Worm (Caenorhabditis elegans) whole organism, young adult: ENCODE data around the gene rpoa-1.
A peak's percentile ranks its signal among the peaks of the same experiment; 100 is the strongest.

Experiments used
- B0261.1 ChIP-seq: sonication (generic microtip); optimal IDR thresholded peaks from 2 replicates; lab custom pipeline; 2016; ENCODE audit warnings: mild to moderate bottlenecking, missing genetic modification characterization, moderate library complexity, missing compliant biosample characterization
- C06A6.2 ChIP-seq: fragments of 200-800 bp; sonication (Bioruptor generic); conservative IDR thresholded peaks from 2 replicates; pipeline ENCODE4 v1.3.6; 2022; ENCODE audit warnings: missing genetic modification characterization, missing compliant biosample characterization
- D2030.7 ChIP-seq: fragments of 200-800 bp; sonication (Bioruptor generic); IDR thresholded peaks from 2 replicates; pipeline ENCODE4 v1.3.6; 2022; ENCODE audit warnings: missing genetic modification reagents, missing genetic modification characterization, missing compliant biosample characterization
- F33H1.4 ChIP-seq: fragments of 200-800 bp; sonication (Bioruptor generic); IDR thresholded peaks from 2 replicates; pipeline ENCODE4 v1.3.6; 2022; ENCODE audit warnings: missing genetic modification reagents, missing genetic modification characterization, missing compliant biosample characterization
- F37B4.10 ChIP-seq: fragments of 200-800 bp; sonication (Bioruptor generic); IDR thresholded peaks from 2 replicates; pipeline ENCODE4 v1.3.6; 2022; ENCODE audit warnings: missing genetic modification characterization, missing compliant biosample characterization
- F52B5.7 ChIP-seq: sonication (generic microtip); optimal IDR thresholded peaks from 2 replicates; lab custom pipeline; 2016; ENCODE audit warnings: mild to moderate bottlenecking, missing genetic modification characterization, missing compliant biosample characterization
- F55B11.4 ChIP-seq: sonication (generic microtip); optimal IDR thresholded peaks from 2 replicates; lab custom pipeline; 2016; ENCODE audit warnings: missing compliant biosample characterization, missing genetic modification characterization, borderline replicate concordance; ENCODE audit not compliant: insufficient read depth
- F57C9.4 ChIP-seq: sonication (generic microtip); optimal IDR thresholded peaks from 2 replicates; lab custom pipeline; 2017; ENCODE audit warnings: mild to moderate bottlenecking, missing genetic modification characterization, missing compliant biosample characterization
- K11D2.4 ChIP-seq: fragments of 200-800 bp; sonication (Bioruptor generic); IDR thresholded peaks from 2 replicates; pipeline ENCODE4 v1.3.6; 2022; ENCODE audit warnings: missing genetic modification reagents, missing genetic modification characterization, missing compliant biosample characterization
- Y53G8AR.9 ChIP-seq: fragments of 200-800 bp; sonication (Bioruptor generic); conservative IDR thresholded peaks from 2 replicates; pipeline ENCODE4 v1.3.6; 2022; ENCODE audit warnings: missing genetic modification reagents, missing genetic modification characterization, missing compliant biosample characterization
- Y56A3A.18 ChIP-seq: fragments of 200-800 bp; sonication (Bioruptor generic); IDR thresholded peaks from 2 replicates; pipeline ENCODE4 v1.3.6; 2022; ENCODE audit warnings: missing genetic modification reagents, missing genetic modification characterization, missing compliant biosample characterization
- Y67H2A.10 ChIP-seq: fragments of 200-800 bp; sonication (Bioruptor generic); conservative IDR thresholded peaks from 2 replicates; pipeline ENCODE4 v1.3.6; 2022; ENCODE audit warnings: missing genetic modification reagents, missing genetic modification characterization, missing compliant biosample characterization
- Y95B8A.8 ChIP-seq: fragments of 200-800 bp; sonication (Bioruptor generic); IDR thresholded peaks from 2 replicates; pipeline ENCODE4 v1.3.6; 2022; ENCODE audit warnings: missing genetic modification reagents, missing genetic modification characterization, missing compliant biosample characterization
- ZK185.1 ChIP-seq: sonication (generic microtip); optimal IDR thresholded peaks from 2 replicates; lab custom pipeline; 2016; ENCODE audit warnings: mild to moderate bottlenecking, missing genetic modification characterization, missing compliant biosample characterization; ENCODE audit not compliant: poor library complexity, severe bottlenecking
- aptf-3 ChIP-seq: fragments of 200-800 bp; sonication (Bioruptor generic); IDR thresholded peaks from 2 replicates; pipeline ENCODE4 v1.3.6; 2022; ENCODE audit warnings: missing genetic modification characterization, missing compliant biosample characterization
- atf-7 ChIP-seq: sonication (generic microtip); optimal IDR thresholded peaks from 2 replicates; lab custom pipeline; 2017; ENCODE audit warnings: mild to moderate bottlenecking, missing genetic modification characterization, missing compliant biosample characterization
- athp-1 ChIP-seq: sonication (generic microtip); optimal IDR thresholded peaks from 2 replicates; lab custom pipeline; 2017; ENCODE audit warnings: mild to moderate bottlenecking, missing genetic modification characterization, missing compliant biosample characterization
- bed-1 ChIP-seq: fragments of 200-800 bp; sonication (Bioruptor generic); IDR thresholded peaks from 2 replicates; pipeline ENCODE4 v1.3.6; 2022; ENCODE audit warnings: missing genetic modification reagents, missing genetic modification characterization, missing compliant biosample characterization
- ceh-100 ChIP-seq: fragments of 200-800 bp; sonication (Bioruptor generic); IDR thresholded peaks from 2 replicates; pipeline ENCODE4 v1.3.6; 2022; ENCODE audit warnings: missing genetic modification reagents, missing genetic modification characterization, missing compliant biosample characterization
- ceh-27 ChIP-seq: fragments of 200-800 bp; sonication (Bioruptor generic); optimal IDR thresholded peaks from 2 replicates; lab custom pipeline; 2018; ENCODE audit warnings: mild to moderate bottlenecking, missing genetic modification characterization, moderate library complexity, missing compliant biosample characterization
- ceh-58 ChIP-seq: fragments of 200-800 bp; sonication (Bioruptor generic); IDR thresholded peaks from 2 replicates; pipeline ENCODE4 v1.3.6; 2022; ENCODE audit warnings: missing genetic modification characterization, missing compliant biosample characterization
- ceh-91 ChIP-seq: fragments of 200-800 bp; sonication (Bioruptor generic); IDR thresholded peaks from 2 replicates; pipeline ENCODE4 v1.3.6; 2022; ENCODE audit warnings: missing genetic modification reagents, missing genetic modification characterization, missing compliant biosample characterization
- fkh-3 ChIP-seq: sonication (generic microtip); optimal IDR thresholded peaks from 2 replicates; lab custom pipeline; 2016; ENCODE audit warnings: mild to moderate bottlenecking, missing genetic modification characterization, missing compliant biosample characterization
- hmg-1.2 ChIP-seq: fragments of 200-800 bp; sonication (Bioruptor generic); IDR thresholded peaks from 2 replicates; pipeline ENCODE4 v1.3.6; 2022; ENCODE audit warnings: missing genetic modification reagents, missing genetic modification characterization, missing compliant biosample characterization
- lin-35 ChIP-seq, 3 experiments: fragments of 150-350 bp in 2 of 3; sonication (generic microtip) in 1 of 3; optimal IDR thresholded peaks; 2 replicates each; lab custom pipeline; 2014 to 2018; ENCODE audit warnings: missing biosample characterization in 3 of 3, missing genetic modification characterization in 3 of 3, missing genetic modification reagents in 3 of 3
- lsl-1 ChIP-seq: fragments of 200-800 bp; sonication (Bioruptor generic); optimal IDR thresholded peaks from 2 replicates; lab custom pipeline; 2018; ENCODE audit warnings: mild to moderate bottlenecking, missing genetic modification characterization, moderate library complexity, missing compliant biosample characterization
- madf-3 ChIP-seq: fragments of 200-800 bp; sonication (Bioruptor generic); IDR thresholded peaks from 2 replicates; pipeline ENCODE4 v1.3.6; 2022; ENCODE audit warnings: missing genetic modification reagents, missing genetic modification characterization, missing compliant biosample characterization
- madf-6 ChIP-seq: fragments of 200-800 bp; sonication (Bioruptor generic); IDR thresholded peaks from 2 replicates; pipeline ENCODE4 v1.3.6; 2022; ENCODE audit warnings: missing genetic modification reagents, missing genetic modification characterization, missing compliant biosample characterization
- mcd-1 ChIP-seq: fragments of 200-800 bp; sonication (Bioruptor generic); IDR thresholded peaks from 2 replicates; pipeline ENCODE4 v1.3.6; 2022; ENCODE audit warnings: missing genetic modification reagents, missing genetic modification characterization, missing compliant biosample characterization
- mes-4 ChIP-seq: sonication (generic microtip); optimal IDR thresholded peaks from 2 replicates; lab custom pipeline; 2016; ENCODE audit warnings: missing genotype, missing genetic modification characterization, missing compliant biosample characterization
- nfyb-1 ChIP-seq: fragments of 200-800 bp; sonication (Bioruptor generic); IDR thresholded peaks from 2 replicates; pipeline ENCODE4 v1.3.6; 2022; ENCODE audit warnings: missing genetic modification reagents, missing genetic modification characterization, missing compliant biosample characterization
- pbrm-1 ChIP-seq: fragments of 200-800 bp; sonication (Bioruptor generic); IDR thresholded peaks from 2 replicates; pipeline ENCODE4 v1.3.6; 2022; ENCODE audit warnings: missing genetic modification reagents, missing genetic modification characterization, missing compliant biosample characterization
- sdz-38 ChIP-seq: sonication (generic microtip); optimal IDR thresholded peaks from 2 replicates; lab custom pipeline; 2016; ENCODE audit warnings: missing genotype, missing genetic modification characterization, missing compliant biosample characterization
- snpc-4 ChIP-seq, 5 experiments: fragments of 150-350 bp in 1 of 5; sonication (generic microtip) in 4 of 5; optimal IDR thresholded peaks; 2 replicates each; lab custom pipeline; 2014 to 2018; ENCODE audit warnings: missing genetic modification characterization in 5 of 5, missing biosample characterization in 3 of 5, antibody characterized with exemption in 2 of 5, mild to moderate bottlenecking in 2 of 5, missing compliant biosample characterization in 2 of 5, missing genotype in 2 of 5, moderate library complexity in 2 of 5, missing genetic modification reagents in 1 of 5
- sptf-2 ChIP-seq: fragments of 200-800 bp; sonication (Bioruptor generic); optimal IDR thresholded peaks from 2 replicates; lab custom pipeline; 2018; ENCODE audit warnings: mild to moderate bottlenecking, missing genetic modification characterization, missing compliant biosample characterization
- ztf-22 ChIP-seq: fragments of 200-800 bp; sonication (Bioruptor generic); optimal IDR thresholded peaks from 2 replicates; lab custom pipeline; 2018; ENCODE audit warnings: mild to moderate bottlenecking, missing genetic modification characterization, moderate library complexity, missing compliant biosample characterization
- ztf-3 ChIP-seq: fragments of 200-800 bp; sonication (Bioruptor generic); optimal IDR thresholded peaks from 2 replicates; lab custom pipeline; 2018; ENCODE audit warnings: mild to moderate bottlenecking, missing genetic modification characterization, missing compliant biosample characterization

Gene rpoa-1

DNA sequence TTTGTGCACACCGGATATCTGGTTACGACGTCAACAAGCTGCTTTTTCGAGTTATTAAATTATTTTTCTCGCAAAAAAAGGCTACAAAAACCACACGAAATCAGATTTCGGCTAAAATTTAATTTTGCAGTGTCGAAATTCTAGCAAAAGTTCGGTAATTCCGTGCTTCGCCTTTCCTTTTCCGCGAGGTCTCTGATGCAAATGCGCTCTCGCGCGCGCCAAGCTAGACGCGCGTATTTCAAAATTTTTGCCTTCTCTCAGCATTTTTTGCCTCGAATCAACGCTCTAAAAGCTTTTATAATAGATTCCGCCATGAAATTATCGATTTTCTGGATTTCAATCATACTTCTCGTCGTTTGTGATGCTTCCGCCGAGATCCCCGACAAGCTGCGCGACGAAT, 28.2 kb upstream of the rpoa-1 start, which contains the start of gene Y54G9A.5 (continued):
- TF ChIP-seq F55B11.4 (tag; lab: Kevin White, UChicago) = no peak
- TF ChIP-seq madf-3 = peak; percentile 53; the same call in 1 of the 2 replicates
- no peak for TF ChIP-seq ZK185.1 (tag; lab: Kevin White, UChicago)
- TF ChIP-seq sptf-2 (GFP tag; lab: Kevin White, UChicago) = no peak
- TF ChIP-seq F33H1.4 (GFP tag; lab: Robert Waterston, UW) = peak; percentile 62
- no peak for TF ChIP-seq pbrm-1 (GFP tag; lab: Robert Waterston, UW)
- TF ChIP-seq madf-6 = peak; percentile 76
- no peak for TF ChIP-seq K11D2.4 (GFP tag; lab: Robert Waterston, UW)
- no peak for TF ChIP-seq Y56A3A.18 (GFP tag; lab: Robert Waterston, UW)
- TF ChIP-seq mes-4 (tag; lab: Kevin White, UChicago) = no peak
- peak; percentile 96 for TF ChIP-seq ceh-100 (GFP tag; lab: Robert Waterston, UW)
- peak; percentile 76 for TF ChIP-seq mcd-1 (GFP tag; lab: Robert Waterston, UW)
- peak; percentile 85 for TF ChIP-seq D2030.7 (GFP tag; lab: Robert Waterston, UW)
- TF ChIP-seq aptf-3 (GFP tag; lab: Robert Waterston, UW) = no peak
- no peak for TF ChIP-seq ceh-27 (GFP tag; lab: Kevin White, UChicago)
- TF ChIP-seq F37B4.10 = no peak
- no peak for TF ChIP-seq ceh-58 (GFP tag; lab: Robert Waterston, UW)
- no peak for TF ChIP-seq sdz-38 (tag; lab: Kevin White, UChicago)
- no peak for TF ChIP-seq fkh-3
- 0 out of 2 replicates have a peak, but pooled peaks have one; percentile 40 for TF ChIP-seq Y67H2A.10 (GFP tag; lab: Robert Waterston, UW)
- TF ChIP-seq lin-35 (GFP tag; optimal IDR thresholded peaks at IDR 0.05; lab: Kevin White, UChicago) = no peak
- TF ChIP-seq F57C9.4 = no peak
- no peak for TF ChIP-seq F52B5.7 (tag; lab: Kevin White, UChicago)
- no peak for TF ChIP-seq nfyb-1 (GFP tag; lab: Robert Waterston, UW)
- no peak for TF ChIP-seq C06A6.2 (GFP tag; lab: Robert Waterston, UW)
- no peak for TF ChIP-seq ztf-3 (GFP tag; lab: Kevin White, UChicago)
- TF ChIP-seq B0261.1 (tag; lab: Kevin White, UChicago) = no peak
- TF ChIP-seq Y53G8AR.9 (GFP tag; lab: Robert Waterston, UW) = no peak
- TF ChIP-seq ceh-91 = peak; percentile 73
- no peak for TF ChIP-seq athp-1

DNA sequence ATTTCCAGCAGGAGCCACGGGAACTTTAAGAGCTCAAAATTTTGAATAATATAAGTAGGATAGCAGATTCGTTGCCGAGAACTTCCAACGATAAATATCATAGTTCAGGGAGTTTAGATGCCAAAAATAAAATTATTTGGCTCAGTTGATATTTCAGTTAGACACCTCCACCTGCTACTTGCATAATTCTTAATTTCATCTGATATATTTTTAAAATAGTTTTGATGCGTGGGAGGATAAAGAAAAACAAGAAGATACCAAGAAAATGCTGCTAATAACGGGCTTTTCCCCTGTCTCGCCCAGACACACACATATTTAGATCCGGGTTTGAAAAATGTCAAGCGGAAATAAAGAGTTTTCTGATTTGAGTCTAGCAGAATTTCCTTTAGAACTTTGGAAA, 26.6 kb upstream of the rpoa-1 start, which contains the start of gene sre-46:
TSS of gene sre-46 (minus strand) at position 101 of the 400 bp plus-strand sequence.
- TF ChIP-seq lsl-1 (GFP tag; lab: Kevin White, UChicago) (no peak), atf-7 (tag; lab: Kevin White, UChicago) (no peak), bed-1 (GFP tag; lab: Robert Waterston, UW) (no peak), Y95B8A.8 (GFP tag; lab: Robert Waterston, UW) (no peak), snpc-4 (GFP tag; optimal IDR thresholded peaks at IDR 0.05; lab: Kevin White, UChicago) (no peak), snpc-4 (tag; optimal IDR thresholded peaks at IDR 0.05; lab: Kevin White, UChicago) (no peak), hmg-1.2 (GFP tag; lab: Robert Waterston, UW) (no peak), ztf-22 (GFP tag; lab: Kevin White, UChicago) (no peak), F52B5.7 (tag; lab: Kevin White, UChicago) (no peak), athp-1 (no peak)
- TF ChIP-seq, all 124 proteins: peak for 0
